Worm (Caenorhabditis elegans) whole organism, L3 larva: Measurements from ENCODE around the gene C07H4.1.

Experiments
- R02D3.7 ChIP-seq: fragments of 150-350 bp; optimal IDR thresholded peaks from 2 replicates; lab custom pipeline; 2014; ENCODE audit warnings: missing biosample characterization, missing genetic modification characterization
- ZK546.5 ChIP-seq: sonication (generic microtip); optimal IDR thresholded peaks from 2 replicates; lab custom pipeline; 2017; ENCODE audit warnings: missing biosample characterization, missing genetic modification characterization
- aly-2 ChIP-seq: fragments of 150-350 bp; optimal IDR thresholded peaks from 2 replicates; lab custom pipeline; 2014; ENCODE audit warnings: missing biosample characterization, missing genetic modification characterization
- ama-1 ChIP-seq: fragments of 150-350 bp; optimal IDR thresholded peaks from 2 replicates; lab custom pipeline; 2018
- ceh-16 ChIP-seq: sonication (generic microtip); optimal IDR thresholded peaks from 2 replicates; lab custom pipeline; 2017; ENCODE audit warnings: missing biosample characterization, missing genetic modification characterization
- ceh-28 ChIP-seq: fragments of 150-350 bp; optimal IDR thresholded peaks from 2 replicates; lab custom pipeline; 2014; ENCODE audit warnings: missing biosample characterization, missing genetic modification reagents, missing genetic modification characterization
- ceh-82 ChIP-seq: fragments of 150-350 bp; optimal IDR thresholded peaks from 2 replicates; lab custom pipeline; 2014; ENCODE audit warnings: missing biosample characterization, missing genetic modification characterization
- ceh-9 ChIP-seq: sonication (generic microtip); optimal IDR thresholded peaks from 2 replicates; lab custom pipeline; 2018; ENCODE audit warnings: missing biosample characterization, missing genetic modification characterization
- daf-12 ChIP-seq: fragments of 150-350 bp; optimal IDR thresholded peaks from 2 replicates; lab custom pipeline; 2014; ENCODE audit warnings: missing biosample characterization, missing genetic modification reagents, missing genetic modification characterization
- egl-27 ChIP-seq: sonication (generic microtip); optimal IDR thresholded peaks from 4 replicates; lab custom pipeline; 2017; ENCODE audit warnings: missing biosample characterization, missing genetic modification reagents, missing genetic modification characterization
- egl-5 ChIP-seq: fragments of 150-350 bp; optimal IDR thresholded peaks from 2 replicates; lab custom pipeline; 2017; ENCODE audit warnings: missing biosample characterization, missing genetic modification reagents, missing genetic modification characterization, inconsistent platforms
- elt-1 ChIP-seq: fragments of 150-350 bp; optimal IDR thresholded peaks from 2 replicates; lab custom pipeline; 2014; ENCODE audit warnings: missing biosample characterization, missing genetic modification characterization
- elt-2 ChIP-seq: sonication (generic microtip); optimal IDR thresholded peaks from 2 replicates; lab custom pipeline; 2016; ENCODE audit warnings: missing genetic modification reagents, mild to moderate bottlenecking, missing genetic modification characterization, missing compliant biosample characterization
- elt-3 ChIP-seq, 3 experiments: fragments of 150-350 bp in 1 of 3; sonication (generic microtip) in 2 of 3; optimal IDR thresholded peaks; 2 replicates in 2 of 3; 4 replicates in 1 of 3; lab custom pipeline; 2014 to 2017; ENCODE audit warnings: missing biosample characterization in 3 of 3, missing genetic modification characterization in 3 of 3
- eor-1 ChIP-seq, 2 experiments: fragments of 150-350 bp; optimal IDR thresholded peaks; 2 replicates each; lab custom pipeline; 2014 to 2018; ENCODE audit warnings: missing biosample characterization in 2 of 2, missing genetic modification characterization in 2 of 2
- fkh-10 ChIP-seq: sonication (generic microtip); optimal IDR thresholded peaks from 2 replicates; lab custom pipeline; 2017; ENCODE audit warnings: missing biosample characterization, missing genetic modification reagents, missing genetic modification characterization
- fkh-2 ChIP-seq: fragments of 150-350 bp; optimal IDR thresholded peaks from 2 replicates; lab custom pipeline; 2014; ENCODE audit warnings: missing biosample characterization, missing genetic modification reagents, missing genetic modification characterization
- fos-1 ChIP-seq: fragments of 150-350 bp; optimal IDR thresholded peaks from 2 replicates; lab custom pipeline; 2014; ENCODE audit warnings: missing biosample characterization, missing genetic modification characterization
- hmg-11 ChIP-seq: sonication (generic microtip); optimal IDR thresholded peaks from 2 replicates; lab custom pipeline; 2016; ENCODE audit warnings: missing genetic modification characterization, missing compliant biosample characterization
- jun-1 ChIP-seq: fragments of 150-350 bp; optimal IDR thresholded peaks from 2 replicates; lab custom pipeline; 2014; ENCODE audit warnings: missing biosample characterization, missing genetic modification reagents, missing genetic modification characterization
- lin-15B ChIP-seq: fragments of 150-350 bp; optimal IDR thresholded peaks from 2 replicates; lab custom pipeline; 2014; ENCODE audit warnings: missing biosample characterization, missing genetic modification characterization
- lin-39 ChIP-seq: fragments of 150-350 bp; optimal IDR thresholded peaks from 2 replicates; lab custom pipeline; 2018; ENCODE audit warnings: missing biosample characterization, missing genetic modification reagents, missing genetic modification characterization
- lsy-12 ChIP-seq: sonication (generic microtip); optimal IDR thresholded peaks from 2 replicates; lab custom pipeline; 2016; ENCODE audit warnings: mild to moderate bottlenecking, missing genetic modification characterization, missing compliant biosample characterization
- mdl-1 ChIP-seq: fragments of 150-350 bp; optimal IDR thresholded peaks from 2 replicates; lab custom pipeline; 2014; ENCODE audit warnings: missing biosample characterization, missing genetic modification characterization
- mml-1 ChIP-seq: fragments of 150-350 bp; sonication (generic microtip); optimal IDR thresholded peaks from 3 replicates; lab custom pipeline; 2014; ENCODE audit warnings: missing biosample characterization, missing genetic modification characterization
- nfya-1 ChIP-seq: sonication (generic microtip); optimal IDR thresholded peaks from 2 replicates; lab custom pipeline; 2017; ENCODE audit warnings: missing genetic modification characterization, mild to moderate bottlenecking, missing compliant biosample characterization, antibody characterized with exemption, moderate library complexity; ENCODE audit not compliant: insufficient read depth
- nhr-11 ChIP-seq: fragments of 150-350 bp; optimal IDR thresholded peaks from 2 replicates; lab custom pipeline; 2014; ENCODE audit warnings: missing biosample characterization, missing genetic modification characterization
- nhr-12 ChIP-seq: fragments of 150-350 bp; optimal IDR thresholded peaks from 2 replicates; lab custom pipeline; 2014; ENCODE audit warnings: missing biosample characterization, missing genetic modification characterization
- nhr-23 ChIP-seq: fragments of 150-350 bp; optimal IDR thresholded peaks from 2 replicates; lab custom pipeline; 2014; ENCODE audit warnings: missing biosample characterization, missing genetic modification reagents, missing genetic modification characterization
- nhr-237 ChIP-seq: fragments of 150-350 bp; optimal IDR thresholded peaks from 2 replicates; lab custom pipeline; 2014; ENCODE audit warnings: missing biosample characterization, missing genetic modification characterization
- nhr-25 ChIP-seq: sonication (generic microtip); optimal IDR thresholded peaks from 2 replicates; lab custom pipeline; 2017; ENCODE audit warnings: missing biosample characterization, missing genetic modification characterization
- nhr-28 ChIP-seq: fragments of 150-350 bp; optimal IDR thresholded peaks from 2 replicates; lab custom pipeline; 2014; ENCODE audit warnings: missing biosample characterization, missing genetic modification characterization
- nhr-67 ChIP-seq: fragments of 150-350 bp; optimal IDR thresholded peaks from 2 replicates; lab custom pipeline; 2014; ENCODE audit warnings: missing biosample characterization, missing genetic modification characterization
- nhr-76 ChIP-seq: fragments of 150-350 bp; sonication (generic microtip); optimal IDR thresholded peaks from 5 replicates; lab custom pipeline; 2014; ENCODE audit warnings: missing biosample characterization, missing genetic modification characterization
- nhr-77 ChIP-seq: fragments of 150-350 bp; optimal IDR thresholded peaks from 2 replicates; lab custom pipeline; 2014; ENCODE audit warnings: missing biosample characterization, missing genetic modification characterization
- pha-4 ChIP-seq: fragments of 150-350 bp; optimal IDR thresholded peaks from 2 replicates; lab custom pipeline; 2014; ENCODE audit warnings: missing biosample characterization, missing genetic modification reagents, missing genetic modification characterization
- pqm-1 ChIP-seq: fragments of 150-350 bp; optimal IDR thresholded peaks from 2 replicates; lab custom pipeline; 2017; ENCODE audit warnings: missing biosample characterization, missing genetic modification characterization, inconsistent platforms
- sea-2 ChIP-seq: fragments of 150-350 bp; sonication (generic microtip); optimal IDR thresholded peaks from 4 replicates; lab custom pipeline; 2014; ENCODE audit warnings: missing biosample characterization, missing genetic modification reagents, missing genetic modification characterization
- skn-1 ChIP-seq: fragments of 150-350 bp; optimal IDR thresholded peaks from 2 replicates; lab custom pipeline; 2014; ENCODE audit warnings: missing biosample characterization, missing genetic modification characterization
- snpc-4 ChIP-seq: fragments of 150-350 bp; optimal IDR thresholded peaks from 2 replicates; lab custom pipeline; 2014; ENCODE audit warnings: missing biosample characterization, missing genetic modification characterization
- tbx-2 ChIP-seq: sonication (generic microtip); optimal IDR thresholded peaks from 2 replicates; lab custom pipeline; 2016; ENCODE audit warnings: mild to moderate bottlenecking, missing genetic modification characterization, missing compliant biosample characterization
- unc-39 ChIP-seq: sonication (generic microtip); optimal IDR thresholded peaks from 4 replicates; lab custom pipeline; 2017; ENCODE audit warnings: missing biosample characterization, missing genetic modification characterization
- unc-62 ChIP-seq: fragments of 150-350 bp; sonication (generic microtip); optimal IDR thresholded peaks from 4 replicates; lab custom pipeline; 2014; ENCODE audit warnings: missing biosample characterization, missing genetic modification reagents, missing genetic modification characterization
- zag-1 ChIP-seq: fragments of 150-350 bp; optimal IDR thresholded peaks from 2 replicates; lab custom pipeline; 2014; ENCODE audit warnings: missing biosample characterization, missing genetic modification characterization
- ztf-11 ChIP-seq: fragments of 150-350 bp; optimal IDR thresholded peaks from 2 replicates; lab custom pipeline; 2014; ENCODE audit warnings: missing biosample characterization, missing genetic modification characterization
- ztf-4 ChIP-seq: fragments of 150-350 bp; optimal IDR thresholded peaks from 2 replicates; lab custom pipeline; 2014; ENCODE audit warnings: missing biosample characterization, missing genetic modification characterization

Gene C07H4.1

DNA sequence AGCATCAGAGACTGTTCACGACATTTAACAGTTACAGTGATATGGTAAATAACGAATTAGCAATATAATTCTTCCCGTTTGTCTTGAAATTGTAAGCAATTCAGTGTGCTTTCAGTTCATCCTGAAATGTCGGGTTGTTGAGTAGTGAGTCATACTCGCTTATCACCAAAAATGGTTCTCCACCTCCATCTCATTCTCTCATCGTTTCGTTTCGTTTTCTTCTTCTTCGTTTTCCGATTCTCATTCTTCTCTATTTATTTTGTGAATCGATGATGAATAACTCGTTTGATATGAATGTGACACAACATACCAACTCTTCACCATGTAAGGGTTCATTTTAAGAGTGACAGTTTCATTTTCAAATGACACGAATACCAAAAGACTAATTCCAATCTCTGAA lies 22.9 kb upstream of the C07H4.1 start:
- TF ChIP-seq pqm-1 (peak; percentile 61), skn-1 (peak; percentile 36), elt-2 (tag; lab: Kevin White, UChicago) (peak; percentile 65), jun-1 (no peak), nhr-76 (no peak), mdl-1 (tag; lab: Kevin White, UChicago) (no peak), pha-4 (tag; lab: Kevin White, UChicago) (peak; percentile 20), ztf-4 (tag; lab: Kevin White, UChicago) (no peak), ama-1 (lab: Kevin White, UChicago) (no peak), elt-1 (tag; lab: Kevin White, UChicago) (no peak), nhr-11 (no peak), lin-15B (no peak), ceh-9 (tag; lab: Kevin White, UChicago) (no peak), tbx-2 (tag; lab: Kevin White, UChicago) (no peak), nhr-67 (no peak), lin-39 (tag; lab: Kevin White, UChicago) (no peak), ceh-28 (no peak), lsy-12 (no peak), daf-12 (tag; lab: Kevin White, UChicago) (no peak), nhr-77 (no peak), nhr-12 (no peak)

DNA sequence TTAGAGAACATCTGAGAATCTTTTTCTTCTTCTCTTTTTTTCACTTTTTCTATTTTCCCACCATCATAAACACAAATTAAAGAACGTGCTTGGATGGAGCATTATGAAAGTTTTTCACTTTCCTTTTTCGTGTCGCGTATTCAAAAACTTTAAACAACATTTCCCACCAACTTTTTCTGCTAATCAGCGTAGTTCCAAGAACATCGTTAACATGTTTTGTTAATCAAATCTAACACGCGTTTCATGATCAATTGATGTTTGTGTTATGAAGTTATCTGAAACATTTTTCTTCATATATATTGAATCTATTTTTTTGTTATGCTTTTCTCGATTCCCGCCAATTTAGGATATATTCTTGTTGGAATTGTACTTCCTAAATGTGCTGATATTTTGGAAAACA lies 22.2 kb upstream of the C07H4.1 start:
- TF ChIP-seq nhr-11 (peak; percentile 67), mdl-1 (tag; lab: Kevin White, UChicago) (no peak)
- TF ChIP-seq, all 47 proteins: peak for 1

ce11 chrII:9114972-9115371 lies 21.5 kb upstream of the C07H4.1 start:
- no peak for TF ChIP-seq zag-1 (tag; lab: Kevin White, UChicago)
- TF ChIP-seq nhr-77: no peak
- no peak for TF ChIP-seq nhr-237
- no peak for TF ChIP-seq nhr-11
- TF ChIP-seq skn-1: no peak
- no peak for TF ChIP-seq aly-2 (tag; lab: Kevin White, UChicago)
- TF ChIP-seq lsy-12: no peak
- TF ChIP-seq pqm-1: no peak

DNA sequence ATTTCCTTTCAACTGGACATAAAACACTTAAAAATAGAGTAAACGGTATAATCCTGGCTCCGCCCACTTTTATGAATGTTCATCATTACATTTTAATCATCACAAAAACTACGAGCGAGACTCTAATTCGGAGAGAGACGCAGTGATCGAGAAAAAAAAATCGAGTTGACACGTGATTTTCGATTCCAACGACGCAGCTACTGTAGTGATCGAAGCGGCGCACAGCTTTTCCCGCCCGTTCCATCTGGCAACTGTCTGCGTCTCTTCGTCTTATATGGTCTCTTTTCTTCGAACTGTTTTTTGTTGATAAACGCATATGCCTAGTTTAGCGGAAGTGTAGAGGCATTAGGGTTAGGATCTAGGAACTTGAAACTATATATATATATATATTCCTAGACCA lies 20.3 kb upstream of the C07H4.1 start:
- no peak for TF ChIP-seq ceh-82
- peak; percentile 29 for TF ChIP-seq lsy-12
- TF ChIP-seq nhr-237: no peak
- TF ChIP-seq skn-1: no peak
- TF ChIP-seq zag-1 (tag; lab: Kevin White, UChicago): no peak
- TF ChIP-seq ZK546.5 (tag; lab: Kevin White, UChicago): no peak
- no peak for TF ChIP-seq unc-62 (GFP tag; lab: Kevin White, UChicago)
- no peak for TF ChIP-seq ztf-11 (tag; lab: Kevin White, UChicago)
- no peak for TF ChIP-seq nhr-76
- TF ChIP-seq elt-1 (tag; lab: Kevin White, UChicago): no peak
- peak; percentile 25 for TF ChIP-seq mdl-1 (tag; lab: Kevin White, UChicago)
- peak; percentile 50 for TF ChIP-seq pha-4 (tag; lab: Kevin White, UChicago)
- no peak for TF ChIP-seq egl-27 (tag; lab: Kevin White, UChicago)
- no peak for TF ChIP-seq ceh-9 (tag; lab: Kevin White, UChicago)
- no peak for TF ChIP-seq daf-12 (tag; lab: Kevin White, UChicago)
- peak; percentile 67 for TF ChIP-seq nhr-23 (tag; lab: Kevin White, UChicago)
- TF ChIP-seq unc-39 (tag; lab: Kevin White, UChicago): no peak
- TF ChIP-seq jun-1: no peak
- TF ChIP-seq eor-1 (tag; optimal IDR thresholded peaks at IDR 0.05; lab: Kevin White, UChicago): no peak
- no peak for TF ChIP-seq nhr-28
- peak in 1 of 3 experiments; percentile 6 for TF ChIP-seq elt-3 (tag; optimal IDR thresholded peaks at IDR 0.05; lab: Kevin White, UChicago)
- TF ChIP-seq nfya-1 (tag; lab: Kevin White, UChicago): peak; percentile 41
- TF ChIP-seq nhr-25 (tag; lab: Kevin White, UChicago): peak; percentile 62
- no peak for TF ChIP-seq nhr-11
- no peak for TF ChIP-seq snpc-4 (tag; lab: Kevin White, UChicago)
- TF ChIP-seq ceh-16 (tag; lab: Kevin White, UChicago): no peak
- TF ChIP-seq ztf-4 (tag; lab: Kevin White, UChicago): no peak
- no peak for TF ChIP-seq R02D3.7
- no peak for TF ChIP-seq lin-15B
- TF ChIP-seq mml-1 (tag; lab: Kevin White, UChicago): no peak
- TF ChIP-seq nhr-67: no peak
- no peak for TF ChIP-seq fkh-2 (tag; lab: Kevin White, UChicago)
- peak; percentile 21 for TF ChIP-seq hmg-11 (tag; lab: Kevin White, UChicago)
- no peak for TF ChIP-seq sea-2 (GFP tag; lab: Kevin White, UChicago)
- no peak for TF ChIP-seq nhr-77
- peak; percentile 69 for TF ChIP-seq elt-2 (tag; lab: Kevin White, UChicago)
- no peak for TF ChIP-seq fkh-10 (GFP tag; lab: Kevin White, UChicago)
- no peak for TF ChIP-seq pqm-1
- no peak for TF ChIP-seq fos-1 (tag; lab: Kevin White, UChicago)
- no peak for TF ChIP-seq aly-2 (tag; lab: Kevin White, UChicago)
- no peak for TF ChIP-seq egl-5 (tag; lab: Kevin White, UChicago)
- TF ChIP-seq ama-1 (lab: Kevin White, UChicago): no peak
- TF ChIP-seq lin-39 (tag; lab: Kevin White, UChicago): no peak
- no peak for TF ChIP-seq ceh-28
